Worm (Caenorhabditis elegans) whole organism, L4 larva: Measurements from ENCODE around the gene seld-1.

Experiments used
- dpl-1 ChIP-seq: fragments of 150-350 bp; optimal IDR thresholded peaks from 2 replicates; lab custom pipeline; 2014; ENCODE audit warnings: missing biosample characterization, missing genetic modification reagents, missing genetic modification characterization
- lin-15B ChIP-seq: fragments of 150-350 bp; sonication (generic microtip); optimal IDR thresholded peaks from 3 replicates; lab custom pipeline; 2014; ENCODE audit warnings: missing biosample characterization, missing genetic modification characterization
- lir-3 ChIP-seq: sonication (generic microtip); optimal IDR thresholded peaks from 2 replicates; lab custom pipeline; 2016; ENCODE audit warnings: mild to moderate bottlenecking, missing genetic modification characterization, missing compliant biosample characterization
- mdl-1 ChIP-seq, 2 experiments: fragments of 150-350 bp in 1 of 2; sonication (generic microtip) in 1 of 2; optimal IDR thresholded peaks; 2 replicates each; lab custom pipeline; 2014 to 2017; ENCODE audit warnings: missing biosample characterization in 2 of 2, missing genetic modification characterization in 2 of 2
- mxl-3 ChIP-seq: fragments of 200-800 bp; sonication (Bioruptor generic); optimal IDR thresholded peaks from 2 replicates; lab custom pipeline; 2018; ENCODE audit warnings: mild to moderate bottlenecking, missing genetic modification characterization, missing compliant biosample characterization
- nhr-237 ChIP-seq: sonication (generic microtip); optimal IDR thresholded peaks from 2 replicates; lab custom pipeline; 2017; ENCODE audit warnings: missing biosample characterization, missing genetic modification characterization
- nhr-76 ChIP-seq: fragments of 150-350 bp; optimal IDR thresholded peaks from 2 replicates; lab custom pipeline; 2014; ENCODE audit warnings: missing biosample characterization, missing genetic modification characterization
- pqm-1 ChIP-seq: sonication (generic microtip); optimal IDR thresholded peaks from 2 replicates; lab custom pipeline; 2017; ENCODE audit warnings: missing biosample characterization, missing genetic modification characterization

- no peak for TF ChIP-seq dpl-1 (GFP tag; lab: Kevin White, UChicago)
- no peak for TF ChIP-seq nhr-237
- no peak for TF ChIP-seq lin-15B
- no peak for TF ChIP-seq nhr-76 (tag; lab: Kevin White, UChicago)
- no peak for TF ChIP-seq mxl-3 (GFP tag; lab: Kevin White, UChicago)
- TF ChIP-seq lir-3, result no peak
- no peak for TF ChIP-seq pqm-1
- no peak for TF ChIP-seq mdl-1 (tag; optimal IDR thresholded peaks at IDR 0.05; lab: Kevin White, UChicago)
These were observed 11.5 kb upstream of the seld-1 start for ce11 chrIV:13493719-13494118.
